Fruit fly (Drosophila melanogaster) whole organism, embryonic: ENCODE results near the gene CG31680.
A peak's percentile ranks its signal among the peaks of the same experiment; 100 is the strongest.

Source experiments
- Adf1 ChIP-seq: fragments of 200-800 bp; sonication (Bioruptor generic); IDR thresholded peaks from 2 replicates; pipeline ENCODE4 v1.3.6; 2022; ENCODE audit warnings: missing biosample characterization, missing genetic modification characterization
- Atf3 ChIP-seq: fragments of 200-800 bp; sonication (Bioruptor generic); optimal IDR thresholded peaks from 3 replicates; lab custom pipeline; 2016; ENCODE audit warnings: missing biosample characterization, missing genetic modification characterization
- CG10209 ChIP-seq: fragments of 200-800 bp; sonication (Bioruptor generic); optimal IDR thresholded peaks from 3 replicates; lab custom pipeline; 2017; ENCODE audit warnings: missing biosample characterization, mild to moderate bottlenecking, missing genetic modification characterization, missing genetic modification reagents
- CG10321 ChIP-seq: fragments of 200-800 bp; sonication (Bioruptor generic); IDR thresholded peaks from 2 replicates; pipeline ENCODE4 v1.3.6; 2022; ENCODE audit warnings: missing biosample characterization, missing genetic modification characterization
- CG10366 ChIP-seq: fragments of 200-800 bp; sonication (Bioruptor generic); IDR thresholded peaks from 2 replicates; pipeline ENCODE4 v1.3.6; 2022; ENCODE audit warnings: missing biosample characterization, missing genetic modification characterization
- CG14965 ChIP-seq: fragments of 200-800 bp; sonication (Bioruptor generic); optimal IDR thresholded peaks from 2 replicates; lab custom pipeline; 2016; ENCODE audit warnings: missing biosample characterization, missing genetic modification characterization, borderline replicate concordance
- CG16813 ChIP-seq: fragments of 200-800 bp; sonication (Bioruptor generic); IDR thresholded peaks from 3 replicates; pipeline ENCODE4 v1.3.6; 2022; ENCODE audit warnings: missing biosample characterization, missing genetic modification characterization; ENCODE audit not compliant: partially characterized antibody
- CG17328 ChIP-seq: fragments of 200-800 bp; sonication (Bioruptor generic); IDR thresholded peaks from 2 replicates; pipeline ENCODE4 v1.3.6; 2022; ENCODE audit warnings: missing biosample characterization, missing genetic modification characterization
- CG30403 ChIP-seq: fragments of 200-800 bp; sonication (Bioruptor generic); optimal IDR thresholded peaks from 3 replicates; lab custom pipeline; 2016; ENCODE audit warnings: missing biosample characterization, missing genetic modification characterization
- CG3065 ChIP-seq: fragments of 200-800 bp; sonication (Bioruptor generic); optimal IDR thresholded peaks from 2 replicates; lab custom pipeline; 2016; ENCODE audit warnings: missing biosample characterization, missing genetic modification characterization
- CG31365 ChIP-seq: fragments of 200-800 bp; sonication (Bioruptor generic); optimal IDR thresholded peaks from 2 replicates; lab custom pipeline; 2018; ENCODE audit warnings: missing biosample characterization, mild to moderate bottlenecking, missing genetic modification characterization
- CG3163 ChIP-seq: fragments of 200-800 bp; sonication (Bioruptor generic); optimal IDR thresholded peaks from 3 replicates; lab custom pipeline; 2016; ENCODE audit warnings: missing biosample characterization, missing genetic modification characterization
- CG33213 ChIP-seq: fragments of 200-800 bp; sonication (Bioruptor generic); optimal IDR thresholded peaks from 3 replicates; lab custom pipeline; 2016; ENCODE audit warnings: missing biosample characterization, missing genetic modification characterization
- CG33557 ChIP-seq: fragments of 200-800 bp; sonication (Bioruptor generic); optimal IDR thresholded peaks from 2 replicates; lab custom pipeline; 2019; ENCODE audit warnings: missing biosample characterization, mild to moderate bottlenecking, missing genetic modification characterization, moderate library complexity
- CG34224 ChIP-seq: fragments of 200-800 bp; sonication (Bioruptor generic); IDR thresholded peaks from 3 replicates; pipeline ENCODE4 v1.3.6; 2022; ENCODE audit warnings: missing biosample characterization, missing genetic modification characterization; ENCODE audit not compliant: partially characterized antibody
- CG6254 ChIP-seq: fragments of 200-800 bp; sonication (Bioruptor generic); optimal IDR thresholded peaks from 3 replicates; lab custom pipeline; 2017; ENCODE audit warnings: mild to moderate bottlenecking, missing biosample characterization, missing genetic modification reagents, missing genetic modification characterization
- CG8089 ChIP-seq: fragments of 200-800 bp; sonication (Bioruptor generic); optimal IDR thresholded peaks from 3 replicates; lab custom pipeline; 2016; ENCODE audit warnings: missing biosample characterization, missing genetic modification characterization
- CG8281 ChIP-seq: fragments of 200-800 bp; sonication (Bioruptor generic); optimal IDR thresholded peaks from 2 replicates; lab custom pipeline; 2018; ENCODE audit warnings: missing biosample characterization, mild to moderate bottlenecking, missing genetic modification characterization, moderate library complexity
- CTCF ChIP-seq: fragments of 200-800 bp; sonication (Bioruptor generic); optimal IDR thresholded peaks from 2 replicates; lab custom pipeline; 2017; ENCODE audit warnings: missing biosample characterization, mild to moderate bottlenecking, missing genetic modification characterization, moderate library complexity
- Dfd ChIP-seq, 2 experiments: fragments of >200 bp; optimal IDR thresholded peaks; 2 replicates each; lab custom pipeline; 2017; ENCODE audit warnings: missing biosample characterization in 2 of 2, missing genetic modification characterization in 2 of 2
- Doc2 ChIP-seq: fragments of 200-800 bp; sonication (Bioruptor generic); IDR thresholded peaks from 2 replicates; pipeline ENCODE4 v1.3.6; 2022; ENCODE audit warnings: missing biosample characterization, missing genetic modification characterization
- Elba2 ChIP-seq: fragments of 200-800 bp; sonication (Bioruptor generic); optimal IDR thresholded peaks from 3 replicates; lab custom pipeline; 2016; ENCODE audit warnings: missing biosample characterization, missing genetic modification characterization
- HLHmδ ChIP-seq: fragments of 200-800 bp; sonication (Bioruptor generic); optimal IDR thresholded peaks from 2 replicates; lab custom pipeline; 2018; ENCODE audit warnings: missing biosample characterization, mild to moderate bottlenecking, missing genetic modification characterization, moderate library complexity
- Jarid2 ChIP-seq: fragments of 200-800 bp; sonication (Bioruptor generic); optimal IDR thresholded peaks from 3 replicates; lab custom pipeline; 2017; ENCODE audit warnings: mild to moderate bottlenecking, missing biosample characterization, missing genetic modification reagents, missing genetic modification characterization
- NC2β ChIP-seq: fragments of 200-800 bp; sonication (Bioruptor generic); optimal IDR thresholded peaks from 2 replicates; lab custom pipeline; 2016; ENCODE audit warnings: missing biosample characterization, missing genetic modification characterization
- Pdp1 ChIP-seq, 2 experiments: fragments of 200-800 bp; sonication (Bioruptor generic); optimal IDR thresholded peaks; 3 replicates each; lab custom pipeline; 2016; ENCODE audit warnings: missing biosample characterization in 2 of 2, missing genetic modification characterization in 2 of 2, mild to moderate bottlenecking in 1 of 2, moderate library complexity in 1 of 2
- Side ChIP-seq: fragments of 200-800 bp; sonication (Bioruptor generic); optimal IDR thresholded peaks from 2 replicates; lab custom pipeline; 2016; ENCODE audit warnings: missing biosample characterization, missing genetic modification characterization
- Stat92E ChIP-seq, 3 experiments: fragments of >200 bp in 2 of 3; fragments of 200-800 bp in 1 of 3; sonication (Bioruptor generic) in 1 of 3; optimal IDR thresholded peaks; 2 replicates each; lab custom pipeline; 2017 to 2019; ENCODE audit warnings: missing biosample characterization in 3 of 3, missing genetic modification characterization in 3 of 3, mild to moderate bottlenecking in 1 of 3, moderate library complexity in 1 of 3
- Usf ChIP-seq: fragments of 200-800 bp; sonication (Bioruptor generic); optimal IDR thresholded peaks from 2 replicates; lab custom pipeline; 2017; ENCODE audit warnings: missing genotype, missing biosample characterization, missing genetic modification characterization
- ac ChIP-seq: fragments of 200-800 bp; sonication (Bioruptor generic); optimal IDR thresholded peaks from 3 replicates; lab custom pipeline; 2017; ENCODE audit warnings: missing biosample characterization, mild to moderate bottlenecking, missing genetic modification characterization
- al ChIP-seq: fragments of 200-800 bp; sonication (Bioruptor generic); IDR thresholded peaks from 2 replicates; pipeline ENCODE4 v1.3.6; 2022; ENCODE audit warnings: missing biosample characterization, missing genetic modification characterization
- ash1 ChIP-seq: fragments of 200-800 bp; sonication (Bioruptor generic); optimal IDR thresholded peaks from 2 replicates; lab custom pipeline; 2018; ENCODE audit warnings: missing biosample characterization, mild to moderate bottlenecking, missing genetic modification characterization
- crc ChIP-seq: fragments of 200-800 bp; sonication (Bioruptor generic); optimal IDR thresholded peaks from 2 replicates; lab custom pipeline; 2016; ENCODE audit warnings: missing biosample characterization, missing genetic modification characterization
- emc ChIP-seq: fragments of 200-800 bp; sonication (Bioruptor generic); optimal IDR thresholded peaks from 2 replicates; lab custom pipeline; 2016; ENCODE audit warnings: missing biosample characterization, missing genetic modification characterization
- fru ChIP-seq: fragments of >200 bp; optimal IDR thresholded peaks from 2 replicates; lab custom pipeline; 2017
- kah ChIP-seq: fragments of 200-800 bp; sonication (Bioruptor generic); optimal IDR thresholded peaks from 2 replicates; lab custom pipeline; 2018; ENCODE audit warnings: missing biosample characterization, mild to moderate bottlenecking, missing genetic modification characterization
- ken ChIP-seq: fragments of 200-800 bp; sonication (Bioruptor generic); IDR thresholded peaks from 3 replicates; pipeline ENCODE4 v1.3.6; 2022; ENCODE audit warnings: missing biosample characterization, missing genetic modification characterization
- mirr ChIP-seq: fragments of 200-800 bp; sonication (Bioruptor generic); optimal IDR thresholded peaks from 3 replicates; lab custom pipeline; 2018; ENCODE audit warnings: missing biosample characterization, mild to moderate bottlenecking, missing genetic modification characterization
- salm ChIP-seq: fragments of 200-800 bp; sonication (Bioruptor generic); optimal IDR thresholded peaks from 2 replicates; lab custom pipeline; 2018; ENCODE audit warnings: missing biosample characterization, mild to moderate bottlenecking, missing genetic modification characterization
- sens ChIP-seq: fragments of 200-800 bp; sonication (Bioruptor generic); peaks from one replicate; lab custom pipeline; 2016; ENCODE audit warnings: missing biosample characterization, missing genetic modification characterization
- sim ChIP-seq: fragments of 200-800 bp; sonication (Bioruptor generic); IDR thresholded peaks from 2 replicates; pipeline ENCODE4 v1.3.6; 2022; ENCODE audit warnings: missing biosample characterization, missing genetic modification characterization
- sna ChIP-seq: fragments of 200-800 bp; sonication (Bioruptor generic); IDR thresholded peaks from 2 replicates; pipeline ENCODE4 v1.3.6; 2022; ENCODE audit warnings: missing biosample characterization, missing genetic modification characterization; ENCODE audit not compliant: partially characterized antibody
- tna ChIP-seq: fragments of 200-800 bp; sonication (Bioruptor generic); IDR thresholded peaks from 2 replicates; pipeline ENCODE4 v1.3.6; 2022; ENCODE audit warnings: missing biosample characterization, missing genetic modification characterization; ENCODE audit not compliant: partially characterized antibody
- unc-4 ChIP-seq: fragments of 200-800 bp; sonication (Bioruptor generic); IDR thresholded peaks from 2 replicates; pipeline ENCODE4 v1.3.6; 2022; ENCODE audit warnings: missing biosample characterization, missing genetic modification characterization; ENCODE audit not compliant: partially characterized antibody
- wdn ChIP-seq: fragments of 200-800 bp; sonication (Bioruptor generic); IDR thresholded peaks from 2 replicates; pipeline ENCODE4 v1.3.6; 2022; ENCODE audit warnings: missing biosample characterization, missing genetic modification characterization

Gene CG31680

dm6 chr2L:20638413-20638812 is 1.5 kb upstream of the CG31680 start (continued):
- TF ChIP-seq sim (GFP tag; lab: Robert Waterston, UW) (no peak), fru (lab: Kevin White, UChicago) (no peak), wdn (GFP tag; lab: Robert Waterston, UW) (no peak), CG10209 (no peak), CG6254 (peak; percentile 9), mirr (GFP tag; lab: Kevin White, UChicago) (no peak), Dfd (GFP tag; optimal IDR thresholded peaks at IDR 0.05; lab: Kevin White, UChicago) (no peak), ac (peak; percentile 87), salm (no peak), sens (no peak), CG30403 (GFP tag; lab: Kevin White, UChicago) (no peak), CG10366 (GFP tag; lab: Robert Waterston, UW) (no peak), kah (GFP tag; lab: Kevin White, UChicago) (peak; percentile 14), tna (GFP tag; lab: Robert Waterston, UW) (no peak), Jarid2 (GFP tag; lab: Kevin White, UChicago) (peak; percentile 8), Adf1 (GFP tag; lab: Robert Waterston, UW) (no peak), CTCF (peak; percentile 22), NC2β (no peak), al (GFP tag; lab: Robert Waterston, UW) (no peak), CG10321 (GFP tag; lab: Robert Waterston, UW) (peak; percentile 61), Side (GFP tag; lab: Kevin White, UChicago) (no peak), ken (GFP tag; lab: Robert Waterston, UW) (peak; percentile 43; the same call in 2 of the 3 replicates), ash1 (GFP tag; lab: Kevin White, UChicago) (no peak), CG14965 (GFP tag; lab: Kevin White, UChicago) (no peak), CG33557 (GFP tag; lab: Kevin White, UChicago) (no peak), unc-4 (GFP tag; lab: Robert Waterston, UW) (peak; percentile 32; the same call in 1 of the 2 replicates), crc (GFP tag; lab: Kevin White, UChicago) (no peak), CG31365 (tag; lab: Kevin White, UChicago) (no peak), CG16813 (GFP tag; lab: Robert Waterston, UW) (peak; percentile 49; the same call in 2 of the 3 replicates), CG3065 (GFP tag; lab: Kevin White, UChicago) (no peak), CG8281 (tag; lab: Kevin White, UChicago) (no peak), sna (GFP tag; lab: Robert Waterston, UW) (no peak), CG17328 (GFP tag; lab: Robert Waterston, UW) (no peak), Pdp1 (GFP tag; optimal IDR thresholded peaks at IDR 0.05; lab: Kevin White, UChicago) (peak in 1 of 2 experiments; percentile 37), Usf (GFP tag; lab: Kevin White, UChicago) (no peak), CG8089 (GFP tag; lab: Kevin White, UChicago) (no peak), Stat92E (GFP tag; optimal IDR thresholded peaks at IDR 0.05; lab: Kevin White, UChicago) (peak in 1 of 3 experiments; percentile 36), HLHmδ (GFP tag; lab: Kevin White, UChicago) (no peak), emc (GFP tag; lab: Kevin White, UChicago) (no peak), CG3163 (GFP tag; lab: Kevin White, UChicago) (no peak), CG33213 (peak; percentile 92), Doc2 (no peak)

dm6 chr2L:20640617-20641016 is 696 bp downstream of the CG31680 start, which contains the start of gene Sfp38D:
Gene Sfp38D (plus strand): TSS chr2L:20640917.
- no peak for TF ChIP-seq CG34224 (GFP tag; lab: Robert Waterston, UW)
- no peak for TF ChIP-seq Atf3 (GFP tag; lab: Kevin White, UChicago)
- TF ChIP-seq Elba2, result peak; percentile 38
